Worm (Caenorhabditis elegans): ENCODE results near the gene clh-2.

ce11 chrII:11312223-11312622, 39.5 kb upstream of the clh-2 start, which contains the start of gene T24F1.7:
- TF ChIP-seq pha-4 (tag; optimal IDR thresholded peaks at IDR 0.05) (no peak), hrde-1 (tag; optimal IDR thresholded peaks at IDR 0.05; ENCODE audit: borderline replicate concordance) (no peak), B0336.3 (GFP tag; IDR thresholded peaks at IDR 0.05) (no peak), lin-26 (GFP tag; IDR thresholded peaks at IDR 0.05) (no peak), nfya-1 (tag; optimal IDR thresholded peaks at IDR 0.05; ENCODE audit: borderline replicate concordance, insufficient read depth) (no peak), F55B11.4 (tag; optimal IDR thresholded peaks at IDR 0.05; ENCODE audit: borderline replicate concordance, insufficient read depth) (no peak), zfh-2 (GFP tag; conservative IDR thresholded peaks at IDR 0.05) (no peak), rec-8 (tag; optimal IDR thresholded peaks at IDR 0.05) (no peak), ceh-58 (GFP tag; IDR thresholded peaks at IDR 0.05) (no peak), ztf-3 (GFP tag; optimal IDR thresholded peaks at IDR 0.05) (no peak)
